Worm (Caenorhabditis elegans): ENCODE data around the gene nlp-34.

ce11 chrV:3987616-3988015 lies 8.7 kb upstream of the nlp-34 start, which contains the start of gene nlp-28:
- TF ChIP-seq nhr-11 (tag; optimal IDR thresholded peaks at IDR 0.05) (no peak), sox-2 (GFP tag; IDR thresholded peaks at IDR 0.05) (no peak), C08G9.2 (tag; optimal IDR thresholded peaks at IDR 0.05) (no peak), pag-3 (tag; optimal IDR thresholded peaks at IDR 0.05; ENCODE audit: borderline replicate concordance) (no peak), lin-11 (tag; optimal IDR thresholded peaks at IDR 0.05) (no peak), pqm-1 (tag; optimal IDR thresholded peaks at IDR 0.05) (no peak), unc-86 (tag; optimal IDR thresholded peaks at IDR 0.05) (no peak), rnt-1 (tag; optimal IDR thresholded peaks at IDR 0.05) (no peak), fax-1 (tag; optimal IDR thresholded peaks at IDR 0.05) (no peak), ref-2 (tag; optimal IDR thresholded peaks at IDR 0.05) (no peak), hlh-15 (tag; optimal IDR thresholded peaks at IDR 0.05) (no peak), dmd-4 (tag; optimal IDR thresholded peaks at IDR 0.05; ENCODE audit: borderline replicate concordance) (no peak), ceh-6 (GFP tag; optimal IDR thresholded peaks at IDR 0.05) (no peak), hlh-13 (GFP tag; optimal IDR thresholded peaks at IDR 0.05) (no peak)
